Worm (Caenorhabditis elegans) whole organism, L4 larva: ENCODE data around the gene spin-3.

ENCODE experiments used
- F10B5.3 ChIP-seq: sonication (generic microtip); optimal IDR thresholded peaks from 2 replicates; lab custom pipeline; 2016; ENCODE audit warnings: mild to moderate bottlenecking, missing genetic modification characterization, missing compliant biosample characterization
- F26F4.8 ChIP-seq: fragments of 200-800 bp; sonication (Bioruptor generic); conservative IDR thresholded peaks from 2 replicates; pipeline ENCODE4 v1.3.6; 2022; ENCODE audit warnings: missing genetic modification characterization, missing compliant biosample characterization
- F44E2.7 ChIP-seq: fragments of 200-800 bp; sonication (Bioruptor generic); IDR thresholded peaks from 2 replicates; pipeline ENCODE4 v2.1.2; 2022; ENCODE audit warnings: missing genetic modification characterization, missing compliant biosample characterization
- T26A8.4 ChIP-seq: fragments of 200-800 bp; sonication (Bioruptor generic); IDR thresholded peaks from 2 replicates; pipeline ENCODE4 v1.3.6; 2022; ENCODE audit warnings: missing genetic modification characterization, missing compliant biosample characterization
- Y48G9A.11 ChIP-seq: fragments of 200-800 bp; sonication (Bioruptor generic); IDR thresholded peaks from 2 replicates; pipeline ENCODE4 v1.3.6; 2022; ENCODE audit warnings: missing genetic modification reagents, missing genetic modification characterization, missing compliant biosample characterization
- Y5F2A.4 ChIP-seq: fragments of 200-800 bp; sonication (Bioruptor generic); optimal IDR thresholded peaks from 2 replicates; lab custom pipeline; 2018; ENCODE audit warnings: mild to moderate bottlenecking, missing genetic modification characterization, missing compliant biosample characterization
- ZK546.5 ChIP-seq, 2 experiments: sonication (generic microtip); optimal IDR thresholded peaks; 2 replicates each; lab custom pipeline; 2017; ENCODE audit warnings: missing biosample characterization in 2 of 2, missing genetic modification characterization in 2 of 2
- aha-1 ChIP-seq: fragments of 150-350 bp; peaks from one replicate; lab custom pipeline; 2014; ENCODE audit warnings: missing biosample characterization, missing genetic modification characterization
- ceh-20 ChIP-seq: fragments of 200-800 bp; sonication (Bioruptor generic); IDR thresholded peaks from 2 replicates; pipeline ENCODE4 v1.3.6; 2022; ENCODE audit warnings: missing genetic modification reagents, missing genetic modification characterization, missing compliant biosample characterization
- ceh-28 ChIP-seq: fragments of 150-350 bp; optimal IDR thresholded peaks from 2 replicates; lab custom pipeline; 2014; ENCODE audit warnings: missing biosample characterization, missing genetic modification reagents, missing genetic modification characterization
- ceh-44 ChIP-seq: fragments of 200-800 bp; sonication (Bioruptor generic); IDR thresholded peaks from 2 replicates; pipeline ENCODE4 v1.3.6; 2022; ENCODE audit warnings: missing genetic modification reagents, missing genetic modification characterization, missing compliant biosample characterization
- ceh-82 ChIP-seq: sonication (generic microtip); optimal IDR thresholded peaks from 2 replicates; lab custom pipeline; 2017; ENCODE audit warnings: missing biosample characterization, missing genetic modification characterization
- ces-1 ChIP-seq: fragments of 150-350 bp; sonication (generic microtip); optimal IDR thresholded peaks from 4 replicates; lab custom pipeline; 2014; ENCODE audit warnings: missing biosample characterization, missing genetic modification reagents, missing genetic modification characterization
- daf-12 ChIP-seq: fragments of 150-350 bp; optimal IDR thresholded peaks from 2 replicates; lab custom pipeline; 2014; ENCODE audit warnings: missing biosample characterization, missing genetic modification reagents, missing genetic modification characterization
- daf-16 ChIP-seq, 3 experiments: sonication (generic microtip); optimal IDR thresholded peaks; 2 replicates each; lab custom pipeline; 2016 to 2017; ENCODE audit warnings: missing genetic modification characterization in 3 of 3, missing genetic modification reagents in 3 of 3, mild to moderate bottlenecking in 2 of 3, missing compliant biosample characterization in 2 of 3, missing biosample characterization in 1 of 3, moderate library complexity in 1 of 3
- daf-8 ChIP-seq: fragments of 200-800 bp; sonication (Bioruptor generic); IDR thresholded peaks from 2 replicates; pipeline ENCODE4 v1.3.6; 2022; ENCODE audit warnings: missing genetic modification characterization, missing compliant biosample characterization
- dmd-9 ChIP-seq: fragments of 200-800 bp; sonication (Bioruptor generic); IDR thresholded peaks from 2 replicates; pipeline ENCODE4 v1.3.6; 2022; ENCODE audit warnings: missing genetic modification reagents, missing genetic modification characterization, missing compliant biosample characterization
- dpl-1 ChIP-seq: fragments of 150-350 bp; optimal IDR thresholded peaks from 2 replicates; lab custom pipeline; 2014; ENCODE audit warnings: missing biosample characterization, missing genetic modification reagents, missing genetic modification characterization
- egl-43 ChIP-seq: fragments of 200-800 bp; sonication (Bioruptor generic); IDR thresholded peaks from 2 replicates; pipeline ENCODE4 v1.3.6; 2022; ENCODE audit warnings: missing genetic modification reagents, missing genetic modification characterization, missing compliant biosample characterization
- fkh-10 ChIP-seq: fragments of 150-350 bp; optimal IDR thresholded peaks from 2 replicates; lab custom pipeline; 2014; ENCODE audit warnings: missing biosample characterization, missing genetic modification reagents, missing genetic modification characterization
- gei-8 ChIP-seq: fragments of 200-800 bp; sonication (Bioruptor generic); optimal IDR thresholded peaks from 2 replicates; lab custom pipeline; 2018; ENCODE audit warnings: mild to moderate bottlenecking, missing genetic modification characterization, missing compliant biosample characterization
- hif-1 ChIP-seq, 2 experiments: sonication (generic microtip); optimal IDR thresholded peaks; 2 replicates each; lab custom pipeline; 2016 to 2017; ENCODE audit warnings: missing compliant biosample characterization in 2 of 2, missing genetic modification characterization in 2 of 2, missing genetic modification reagents in 2 of 2, missing genotype in 2 of 2, mild to moderate bottlenecking in 1 of 2
- hlh-11 ChIP-seq: fragments of 200-800 bp; sonication (Bioruptor generic); optimal IDR thresholded peaks from 2 replicates; lab custom pipeline; 2018; ENCODE audit warnings: mild to moderate bottlenecking, missing genetic modification characterization, missing compliant biosample characterization
- hlh-30 ChIP-seq: sonication (generic microtip); optimal IDR thresholded peaks from 2 replicates; lab custom pipeline; 2017; ENCODE audit warnings: antibody characterized with exemption, mild to moderate bottlenecking, missing genetic modification characterization, missing compliant biosample characterization; ENCODE audit not compliant: insufficient read depth
- lin-1 ChIP-seq: fragments of 200-800 bp; sonication (Bioruptor generic); IDR thresholded peaks from 2 replicates; pipeline ENCODE4 v1.3.6; 2022; ENCODE audit warnings: missing genetic modification reagents, missing genetic modification characterization, missing compliant biosample characterization
- lir-3 ChIP-seq: sonication (generic microtip); optimal IDR thresholded peaks from 2 replicates; lab custom pipeline; 2016; ENCODE audit warnings: mild to moderate bottlenecking, missing genetic modification characterization, missing compliant biosample characterization
- lsy-2 ChIP-seq, 2 experiments: fragments of 150-350 bp in 1 of 2; sonication (generic microtip) in 1 of 2; optimal IDR thresholded peaks; 2 replicates each; lab custom pipeline; 2014 to 2017; ENCODE audit warnings: missing biosample characterization in 2 of 2, missing genetic modification characterization in 2 of 2
- madf-5 ChIP-seq, 2 experiments: fragments of 200-800 bp; sonication (Bioruptor generic); IDR thresholded peaks; 2 replicates each; pipeline ENCODE4 v1.3.6; 2022; ENCODE audit warnings: missing compliant biosample characterization in 2 of 2, missing genetic modification characterization in 2 of 2
- madf-9 ChIP-seq: fragments of 200-800 bp; sonication (Bioruptor generic); conservative IDR thresholded peaks from 2 replicates; pipeline ENCODE4 v1.3.6; 2022; ENCODE audit warnings: missing genetic modification reagents, missing genetic modification characterization, missing compliant biosample characterization
- nhr-102 ChIP-seq: sonication (generic microtip); optimal IDR thresholded peaks from 2 replicates; lab custom pipeline; 2016; ENCODE audit warnings: mild to moderate bottlenecking, missing genetic modification characterization, moderate library complexity, missing compliant biosample characterization
- nhr-111 ChIP-seq: fragments of 200-800 bp; sonication (Bioruptor generic); optimal IDR thresholded peaks from 2 replicates; lab custom pipeline; 2018; ENCODE audit warnings: mild to moderate bottlenecking, missing genetic modification characterization, missing compliant biosample characterization
- nhr-237 ChIP-seq: sonication (generic microtip); optimal IDR thresholded peaks from 2 replicates; lab custom pipeline; 2017; ENCODE audit warnings: missing biosample characterization, missing genetic modification characterization
- nhr-41 ChIP-seq: fragments of 200-800 bp; sonication (Bioruptor generic); IDR thresholded peaks from 2 replicates; pipeline ENCODE4 v1.3.6; 2022; ENCODE audit warnings: missing genetic modification reagents, missing genetic modification characterization, missing compliant biosample characterization
- nhr-42 ChIP-seq: fragments of 200-800 bp; sonication (Bioruptor generic); IDR thresholded peaks from 2 replicates; pipeline ENCODE4 v1.3.6; 2022; ENCODE audit warnings: missing genetic modification characterization, missing compliant biosample characterization
- nhr-77 ChIP-seq: fragments of 150-350 bp; optimal IDR thresholded peaks from 2 replicates; lab custom pipeline; 2014; ENCODE audit warnings: missing biosample characterization, missing genetic modification characterization
- set-16 ChIP-seq: fragments of 200-800 bp; sonication (Bioruptor generic); IDR thresholded peaks from 2 replicates; pipeline ENCODE4 v1.3.6; 2022; ENCODE audit warnings: missing genetic modification reagents, missing genetic modification characterization, missing compliant biosample characterization
- spr-1 ChIP-seq: sonication (generic microtip); optimal IDR thresholded peaks from 2 replicates; lab custom pipeline; 2016; ENCODE audit warnings: mild to moderate bottlenecking, missing genetic modification characterization, missing compliant biosample characterization
- tag-97 ChIP-seq: fragments of 200-800 bp; sonication (Bioruptor generic); IDR thresholded peaks from 2 replicates; pipeline ENCODE4 v1.3.6; 2022; ENCODE audit warnings: missing genetic modification characterization, missing compliant biosample characterization
- unc-130 ChIP-seq: sonication (generic microtip); optimal IDR thresholded peaks from 2 replicates; lab custom pipeline; 2016; ENCODE audit warnings: missing genetic modification reagents, missing genetic modification characterization, missing compliant biosample characterization
- unc-62 ChIP-seq, 3 experiments: fragments of 150-350 bp in 1 of 3; sonication (generic microtip); optimal IDR thresholded peaks in 2 of 3; peaks in 1 of 3; 1 replicate in 1 of 3; 2 replicates in 2 of 3; lab custom pipeline; 2014 to 2017; ENCODE audit warnings: missing biosample characterization in 3 of 3, missing genetic modification characterization in 3 of 3, missing genetic modification reagents in 3 of 3, missing genotype in 1 of 3
- zfp-3 ChIP-seq: fragments of 200-800 bp; sonication (Bioruptor generic); conservative IDR thresholded peaks from 2 replicates; pipeline ENCODE4 v1.3.6; 2022; ENCODE audit warnings: missing genetic modification reagents, missing genetic modification characterization, missing compliant biosample characterization

Gene spin-3

ce11 chrX:13113457-13113856 lies 16.6 kb upstream of the spin-3 start, which contains the start of gene F17H10.2 (continued):
- no peak for TF ChIP-seq nhr-77 (tag; lab: Kevin White, UChicago)

DNA sequence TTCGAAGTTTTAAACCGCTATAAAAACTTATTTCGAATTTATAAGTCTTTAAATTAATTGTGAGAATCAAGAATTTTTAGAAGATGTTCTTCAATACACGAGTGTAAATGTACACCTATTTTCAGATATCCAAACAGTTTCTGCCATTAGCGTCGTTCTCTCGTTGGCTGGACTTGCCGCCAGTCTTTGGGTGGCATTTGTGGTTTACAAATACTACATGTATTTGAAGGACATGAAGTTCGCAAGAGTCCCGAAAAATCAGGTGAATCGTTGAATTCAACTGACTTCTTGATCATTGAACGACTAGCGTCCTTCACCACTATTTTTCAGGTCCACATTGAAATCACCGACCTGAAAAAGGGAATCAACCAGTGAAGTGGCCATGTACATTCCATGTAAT lies 14.4 kb upstream of the spin-3 start:
- TF ChIP-seq nhr-42 = no peak
- no peak for TF ChIP-seq nhr-77 (tag; lab: Kevin White, UChicago)
- no peak for TF ChIP-seq dmd-9 (GFP tag; lab: Robert Waterston, UW)
- TF ChIP-seq, all 104 proteins: peak for 0

- TF ChIP-seq gei-8 (GFP tag; lab: Kevin White, UChicago) (no peak), aha-1 (tag; lab: Kevin White, UChicago) (peak; percentile 83)
These were observed 13.7 kb upstream of the spin-3 start for ce11 chrX:13116380-13116779.

ce11 chrX:13119900-13120299 lies 10.1 kb upstream of the spin-3 start:
- TF ChIP-seq hlh-30 (tag; lab: Kevin White, UChicago) (peak; percentile 31), ceh-20 (GFP tag; lab: Robert Waterston, UW) (no peak), ceh-82 (tag; lab: Kevin White, UChicago) (no peak), lin-1 (GFP tag; lab: Robert Waterston, UW) (no peak), zfp-3 (no peak), F10B5.3 (no peak), aha-1 (tag; lab: Kevin White, UChicago) (peak; percentile 48)

- TF ChIP-seq hif-1 (tag; optimal IDR thresholded peaks at IDR 0.05; lab: Kevin White, UChicago) = peak; percentile 28 to 75
- no peak for TF ChIP-seq ceh-28
- no peak for TF ChIP-seq daf-8 (GFP tag; lab: Robert Waterston, UW)
- TF ChIP-seq T26A8.4 (GFP tag; lab: Robert Waterston, UW) = no peak
- TF ChIP-seq dmd-9 (GFP tag; lab: Robert Waterston, UW) = peak; percentile 67
- TF ChIP-seq hlh-30 (tag; lab: Kevin White, UChicago) = peak; percentile 70
- TF ChIP-seq F44E2.7 (GFP tag; lab: Robert Waterston, UW) = no peak
- no peak for TF ChIP-seq ZK546.5 (tag; optimal IDR thresholded peaks at IDR 0.05; lab: Kevin White, UChicago)
- peak; percentile 34 for TF ChIP-seq fkh-10 (GFP tag; lab: Kevin White, UChicago)
- TF ChIP-seq lir-3 (tag; lab: Kevin White, UChicago) = peak; percentile 30
- no peak; the same call in 1 of the 2 replicates for TF ChIP-seq egl-43 (GFP tag; lab: Robert Waterston, UW)
- TF ChIP-seq daf-16 (GFP tag; optimal IDR thresholded peaks at IDR 0.05; lab: Kevin White, UChicago) = peak; percentile 59 to 78
- TF ChIP-seq daf-16 (tag; optimal IDR thresholded peaks at IDR 0.05; lab: Kevin White, UChicago) = peak; percentile 72
- no peak for TF ChIP-seq ces-1 (GFP tag; lab: Kevin White, UChicago)
- peak in 1 of 2 experiments; percentile 59 for TF ChIP-seq lsy-2 (tag; optimal IDR thresholded peaks at IDR 0.05; lab: Kevin White, UChicago)
- peak; percentile 70 for TF ChIP-seq nhr-102 (tag; lab: Kevin White, UChicago)
- TF ChIP-seq tag-97 = no peak
- peak; percentile 72 for TF ChIP-seq Y5F2A.4 (GFP tag; lab: Kevin White, UChicago)
- TF ChIP-seq nhr-237 (tag; lab: Kevin White, UChicago) = no peak
- TF ChIP-seq aha-1 (tag; lab: Kevin White, UChicago) = peak; percentile 97
- TF ChIP-seq ceh-44 (GFP tag; lab: Robert Waterston, UW) = peak; percentile 90
- TF ChIP-seq dpl-1 (GFP tag; lab: Kevin White, UChicago) = no peak
- no peak for TF ChIP-seq daf-12 (tag; lab: Kevin White, UChicago)
- TF ChIP-seq nhr-42 = peak; percentile 77
- TF ChIP-seq madf-9 (GFP tag; lab: Robert Waterston, UW) = peak; percentile 88
- TF ChIP-seq set-16 (GFP tag; lab: Robert Waterston, UW) = peak; percentile 75
- peak; percentile 76 for TF ChIP-seq hlh-11 (tag; lab: Kevin White, UChicago)
- peak; percentile 86 for TF ChIP-seq ceh-20 (GFP tag; lab: Robert Waterston, UW)
- TF ChIP-seq nhr-41 = peak; percentile 63; the same call in 1 of the 2 replicates
- peak; percentile 80; the same call in 1 of the 2 replicates for TF ChIP-seq F26F4.8 (GFP tag; lab: Robert Waterston, UW)
- TF ChIP-seq nhr-111 (GFP tag; lab: Kevin White, UChicago) = peak; percentile 85
- TF ChIP-seq madf-5 (GFP tag; IDR thresholded peaks at IDR 0.05; lab: Robert Waterston, UW) = peak; percentile 65 to 93; a peak in 3 of 4 replicates
- peak; percentile 64 for TF ChIP-seq unc-130 (GFP tag; lab: Kevin White, UChicago)
- TF ChIP-seq unc-62 (GFP tag; optimal IDR thresholded peaks at IDR 0.05 in 1 of 2; lab: Kevin White, UChicago) = no peak
- TF ChIP-seq unc-62 (tag; optimal IDR thresholded peaks at IDR 0.05; lab: Kevin White, UChicago) = no peak
- TF ChIP-seq spr-1 (tag; lab: Kevin White, UChicago) = peak; percentile 33
- TF ChIP-seq Y48G9A.11 (GFP tag; lab: Robert Waterston, UW) = peak; percentile 71
These were observed 8.9 kb upstream of the spin-3 start for ce11 chrX:13121104-13121503.
